Fruit fly (Drosophila melanogaster): ENCODE results near the gene wg.

wg gene

dm6 chr2L:7298744-7299366 is 8.1 kb upstream of the wg start:
- TF ChIP-seq pan (optimal IDR thresholded peaks at IDR 0.05) (no peak), EcR (GFP tag; optimal IDR thresholded peaks at IDR 0.05) (no peak), Dll (optimal IDR thresholded peaks at IDR 0.05) (no peak), psq (optimal IDR thresholded peaks at IDR 0.05) (no peak), CG8478 (optimal IDR thresholded peaks at IDR 0.05) (no peak)

dm6 chr2L:7300004-7300403 is 7.0 kb upstream of the wg start:
- no peak for TF ChIP-seq Dll (optimal IDR thresholded peaks at IDR 0.05)
- no peak for TF ChIP-seq CG8478 (optimal IDR thresholded peaks at IDR 0.05)
- TF ChIP-seq psq (optimal IDR thresholded peaks at IDR 0.05): no peak
- no peak for TF ChIP-seq EcR (GFP tag; optimal IDR thresholded peaks at IDR 0.05)
- TF ChIP-seq usp (GFP tag; optimal IDR thresholded peaks at IDR 0.05): no peak
- TF ChIP-seq pan (optimal IDR thresholded peaks at IDR 0.05): no peak

- TF ChIP-seq psq (optimal IDR thresholded peaks at IDR 0.05) (no peak), pan (optimal IDR thresholded peaks at IDR 0.05) (no peak)
Observed at dm6 chr2L:7301497-7301896, 5.5 kb upstream of the wg start.

dm6 chr2L:7302727-7303126 is 4.2 kb upstream of the wg start:
- TF ChIP-seq Dll (optimal IDR thresholded peaks at IDR 0.05) (no peak), pan (optimal IDR thresholded peaks at IDR 0.05) (no peak), psq (optimal IDR thresholded peaks at IDR 0.05) (no peak), usp (GFP tag; optimal IDR thresholded peaks at IDR 0.05) (no peak), CG8478 (optimal IDR thresholded peaks at IDR 0.05) (no peak), EcR (GFP tag; optimal IDR thresholded peaks at IDR 0.05) (no peak)

- TF ChIP-seq pan (optimal IDR thresholded peaks at IDR 0.05) (no peak), Dll (optimal IDR thresholded peaks at IDR 0.05) (no peak), psq (optimal IDR thresholded peaks at IDR 0.05) (no peak), CG8478 (optimal IDR thresholded peaks at IDR 0.05) (no peak), usp (GFP tag; optimal IDR thresholded peaks at IDR 0.05) (no peak), EcR (GFP tag; optimal IDR thresholded peaks at IDR 0.05) (no peak)
Observed at dm6 chr2L:7303256-7303655, 3.7 kb upstream of the wg start.

- TF ChIP-seq psq (optimal IDR thresholded peaks at IDR 0.05): no peak
- no peak for TF ChIP-seq EcR (GFP tag; optimal IDR thresholded peaks at IDR 0.05)
- TF ChIP-seq pan (optimal IDR thresholded peaks at IDR 0.05): no peak
- TF ChIP-seq usp (GFP tag; optimal IDR thresholded peaks at IDR 0.05): no peak
- TF ChIP-seq Dll (optimal IDR thresholded peaks at IDR 0.05): no peak
- no peak for TF ChIP-seq CG8478 (optimal IDR thresholded peaks at IDR 0.05)
Observed at dm6 chr2L:7304331-7304730, 2.6 kb upstream of the wg start.

dm6 chr2L:7311467-7311866 is 4.5 kb downstream of the wg start:
- no peak for TF ChIP-seq pan (optimal IDR thresholded peaks at IDR 0.05)
- no peak for TF ChIP-seq CG8478 (optimal IDR thresholded peaks at IDR 0.05)
- no peak for TF ChIP-seq psq (optimal IDR thresholded peaks at IDR 0.05)
- TF ChIP-seq EcR (GFP tag; optimal IDR thresholded peaks at IDR 0.05): no peak
- no peak for TF ChIP-seq usp (GFP tag; optimal IDR thresholded peaks at IDR 0.05)
- no peak for TF ChIP-seq Dll (optimal IDR thresholded peaks at IDR 0.05)

dm6 chr2L:7313233-7313858 is 6.4 kb downstream of the wg start:
- TF ChIP-seq EcR (GFP tag; optimal IDR thresholded peaks at IDR 0.05) (no peak), CG8478 (optimal IDR thresholded peaks at IDR 0.05) (no peak), usp (GFP tag; optimal IDR thresholded peaks at IDR 0.05) (no peak), pan (optimal IDR thresholded peaks at IDR 0.05) (no peak), psq (optimal IDR thresholded peaks at IDR 0.05) (no peak), Dll (optimal IDR thresholded peaks at IDR 0.05) (no peak)

- TF ChIP-seq pan (optimal IDR thresholded peaks at IDR 0.05) (no peak), usp (GFP tag; optimal IDR thresholded peaks at IDR 0.05) (no peak)
Observed at dm6 chr2L:7315523-7315922, 8.6 kb downstream of the wg start.

- no peak for TF ChIP-seq Dll (optimal IDR thresholded peaks at IDR 0.05)
- TF ChIP-seq CG8478 (optimal IDR thresholded peaks at IDR 0.05): no peak
- no peak for TF ChIP-seq usp (GFP tag; optimal IDR thresholded peaks at IDR 0.05)
- TF ChIP-seq psq (optimal IDR thresholded peaks at IDR 0.05): no peak
- TF ChIP-seq EcR (GFP tag; optimal IDR thresholded peaks at IDR 0.05): no peak
- TF ChIP-seq pan (optimal IDR thresholded peaks at IDR 0.05): no peak
Observed at dm6 chr2L:7319335-7319734, 12.4 kb downstream of the wg start.

dm6 chr2L:7319914-7320313 is 13.0 kb downstream of the wg start:
- TF ChIP-seq usp (GFP tag; optimal IDR thresholded peaks at IDR 0.05) (no peak), Dll (optimal IDR thresholded peaks at IDR 0.05) (no peak), CG8478 (optimal IDR thresholded peaks at IDR 0.05) (no peak)

- TF ChIP-seq CG8478 (optimal IDR thresholded peaks at IDR 0.05): no peak
- no peak for TF ChIP-seq psq (optimal IDR thresholded peaks at IDR 0.05)
Observed at dm6 chr2L:7321110-7321509, 14.2 kb downstream of the wg start.

dm6 chr2L:7323005-7323404 is 16.0 kb downstream of the wg start:
- no peak for TF ChIP-seq Dll (optimal IDR thresholded peaks at IDR 0.05)
- no peak for TF ChIP-seq psq (optimal IDR thresholded peaks at IDR 0.05)
- TF ChIP-seq EcR (GFP tag; optimal IDR thresholded peaks at IDR 0.05): no peak
- no peak for TF ChIP-seq pan (optimal IDR thresholded peaks at IDR 0.05)
- TF ChIP-seq usp (GFP tag; optimal IDR thresholded peaks at IDR 0.05): no peak
- TF ChIP-seq CG8478 (optimal IDR thresholded peaks at IDR 0.05): no peak
